Fruit fly (Drosophila melanogaster) whole organism, pupa: ENCODE data around the gene meng.

Source experiments
- CG10348 ChIP-seq: fragments of 200-800 bp; sonication (Bioruptor generic); IDR thresholded peaks from 2 replicates; pipeline ENCODE4 v1.3.6; 2022; ENCODE audit warnings: missing biosample characterization, missing genetic modification characterization
- CG12605 ChIP-seq: fragments of 200-800 bp; sonication (Bioruptor generic); IDR thresholded peaks from 2 replicates; pipeline ENCODE4 v1.3.6; 2022; ENCODE audit warnings: missing biosample characterization, missing genetic modification characterization
- CG14655 ChIP-seq: fragments of 200-800 bp; sonication (Bioruptor generic); optimal IDR thresholded peaks from 3 replicates; lab custom pipeline; 2017; ENCODE audit warnings: mild to moderate bottlenecking, missing biosample characterization, missing genetic modification reagents, missing genetic modification characterization
- CG15710 ChIP-seq: fragments of 200-800 bp; sonication (Bioruptor generic); optimal IDR thresholded peaks from 2 replicates; lab custom pipeline; 2018; ENCODE audit warnings: missing biosample characterization, mild to moderate bottlenecking, missing genetic modification characterization, moderate library complexity
- CG17806 ChIP-seq: fragments of 200-800 bp; sonication (Bioruptor generic); optimal IDR thresholded peaks from 2 replicates; lab custom pipeline; 2018; ENCODE audit warnings: missing biosample characterization, mild to moderate bottlenecking, missing genetic modification characterization, moderate library complexity
- CG32121 ChIP-seq: fragments of 200-800 bp; sonication (Bioruptor generic); IDR thresholded peaks from 2 replicates; pipeline ENCODE4 v1.3.6; 2022; ENCODE audit warnings: missing biosample characterization, missing genetic modification characterization
- CG34367 ChIP-seq: fragments of 200-800 bp; sonication (Bioruptor generic); optimal IDR thresholded peaks from 2 replicates; lab custom pipeline; 2018; ENCODE audit warnings: missing biosample characterization, mild to moderate bottlenecking, missing genetic modification characterization
- CG4496 ChIP-seq: fragments of 200-800 bp; sonication (Bioruptor generic); IDR thresholded peaks from 3 replicates; pipeline ENCODE4 v1.3.6; 2022; ENCODE audit warnings: missing biosample characterization, missing genetic modification characterization
- CG8159 ChIP-seq: fragments of 200-800 bp; sonication (Bioruptor generic); optimal IDR thresholded peaks from 3 replicates; lab custom pipeline; 2018; ENCODE audit warnings: missing biosample characterization, mild to moderate bottlenecking, missing genetic modification characterization, moderate library complexity
- CG8301 ChIP-seq: fragments of 200-800 bp; sonication (Bioruptor generic); optimal IDR thresholded peaks from 2 replicates; lab custom pipeline; 2018; ENCODE audit warnings: missing biosample characterization, mild to moderate bottlenecking, missing genetic modification characterization
- CG9948 ChIP-seq: fragments of 200-800 bp; sonication (Bioruptor generic); optimal IDR thresholded peaks from 2 replicates; lab custom pipeline; 2018; ENCODE audit warnings: missing biosample characterization, mild to moderate bottlenecking, missing genetic modification characterization, moderate library complexity
- D1 ChIP-seq: fragments of 200-800 bp; sonication (Bioruptor generic); optimal IDR thresholded peaks from 2 replicates; lab custom pipeline; 2018; ENCODE audit warnings: missing biosample characterization, mild to moderate bottlenecking, missing genetic modification characterization, moderate library complexity
- EcR ChIP-seq: fragments of 200-800 bp; sonication (Bioruptor generic); optimal IDR thresholded peaks from 3 replicates; lab custom pipeline; 2019; ENCODE audit warnings: missing biosample characterization, missing genetic modification characterization, mild to moderate bottlenecking, moderate library complexity, missing genetic modification reagents
- Ets98B ChIP-seq: fragments of 200-800 bp; sonication (Bioruptor generic); IDR thresholded peaks from 2 replicates; pipeline ENCODE4 v1.3.6; 2022; ENCODE audit warnings: missing biosample characterization, missing genetic modification characterization
- Pif1A ChIP-seq: fragments of 200-800 bp; sonication (Bioruptor generic); optimal IDR thresholded peaks from 3 replicates; lab custom pipeline; 2016; ENCODE audit warnings: missing biosample characterization, missing genetic modification characterization
- Pif1B ChIP-seq: fragments of 200-800 bp; sonication (Bioruptor generic); optimal IDR thresholded peaks from 3 replicates; lab custom pipeline; 2016; ENCODE audit warnings: missing biosample characterization, missing genetic modification characterization
- Snoo ChIP-seq: fragments of 200-800 bp; sonication (Bioruptor generic); optimal IDR thresholded peaks from 3 replicates; lab custom pipeline; 2017; ENCODE audit warnings: missing biosample characterization, mild to moderate bottlenecking, missing genetic modification characterization, inconsistent platforms
- fd96Ca ChIP-seq: fragments of 200-800 bp; sonication (Bioruptor generic); IDR thresholded peaks from 3 replicates; pipeline ENCODE4 v1.3.6; 2022; ENCODE audit warnings: missing biosample characterization, missing genetic modification characterization
- gl ChIP-seq: fragments of 200-800 bp; sonication (Bioruptor generic); optimal IDR thresholded peaks from 2 replicates; lab custom pipeline; 2018; ENCODE audit warnings: missing biosample characterization, mild to moderate bottlenecking, missing genetic modification characterization
- rn ChIP-seq: fragments of 200-800 bp; sonication (Bioruptor generic); IDR thresholded peaks from 2 replicates; pipeline ENCODE4 v1.3.6; 2022; ENCODE audit warnings: missing biosample characterization, missing genetic modification characterization

The meng gene

DNA sequence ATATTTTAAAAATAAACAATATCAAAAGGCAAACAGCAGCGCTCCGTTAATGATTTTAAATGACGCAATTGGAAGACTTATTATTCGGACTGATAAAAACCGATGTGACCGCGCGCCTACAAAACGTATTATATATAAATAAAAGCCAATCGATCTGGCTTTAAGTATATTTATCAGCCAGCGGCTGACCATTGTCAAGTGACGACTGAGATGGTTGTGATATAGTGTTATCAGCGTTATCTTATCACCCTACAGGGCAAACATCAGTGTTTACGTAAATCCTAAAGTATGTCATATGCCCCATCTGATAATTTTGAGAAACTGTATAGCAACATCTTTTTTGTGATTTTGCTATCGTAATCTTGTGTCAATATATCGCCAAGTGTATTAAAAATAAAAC, 47.1 kb downstream of the meng start:
- TF ChIP-seq CG34367 (tag; lab: Kevin White, UChicago): no peak
- peak; percentile 23 for TF ChIP-seq gl
- TF ChIP-seq CG17806 (tag; lab: Kevin White, UChicago): no peak
- no peak for TF ChIP-seq CG12605
- TF ChIP-seq fd96Ca (GFP tag; lab: Robert Waterston, UW): no peak
- no peak for TF ChIP-seq rn (GFP tag; lab: Robert Waterston, UW)
- TF ChIP-seq Pif1A (GFP tag; lab: Kevin White, UChicago): no peak
- TF ChIP-seq Ets98B (GFP tag; lab: Robert Waterston, UW): no peak
- peak; percentile 14 for TF ChIP-seq EcR (GFP tag; lab: Kevin White, UChicago)

DNA sequence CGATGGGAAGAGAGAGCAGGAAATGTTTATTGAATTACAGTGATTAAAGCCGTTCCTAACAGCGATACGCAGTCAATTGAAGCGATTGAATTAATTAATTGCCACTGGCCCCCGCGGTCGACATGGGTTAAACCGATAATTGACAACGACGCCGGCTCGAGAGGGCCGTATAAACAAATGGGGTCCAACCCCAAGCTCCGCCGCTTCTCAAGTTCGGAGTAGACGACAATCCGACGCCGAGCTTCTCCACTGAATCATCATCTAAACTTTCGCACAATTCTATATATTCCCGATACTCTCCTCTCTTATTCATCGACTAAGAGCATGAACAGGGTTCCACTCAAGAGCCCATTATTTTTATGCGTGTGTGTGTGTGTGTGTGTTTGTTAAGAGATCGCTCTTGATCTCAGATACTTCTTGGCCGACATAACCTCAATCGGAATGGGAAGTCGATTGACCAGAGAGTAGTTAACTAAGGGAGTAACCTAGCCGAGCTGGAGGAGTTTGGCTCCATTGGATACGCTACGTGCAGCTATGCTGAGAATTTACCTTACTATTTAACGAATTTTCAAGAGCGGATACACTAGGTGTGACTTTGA, 49.6 kb downstream of the meng start:
- TF ChIP-seq gl: no peak
- peak; percentile 13 for TF ChIP-seq EcR (GFP tag; lab: Kevin White, UChicago)
- TF ChIP-seq Ets98B (GFP tag; lab: Robert Waterston, UW): peak; percentile 27; the same call in 1 of the 2 replicates
- TF ChIP-seq, all 21 proteins: peak for 2

DNA sequence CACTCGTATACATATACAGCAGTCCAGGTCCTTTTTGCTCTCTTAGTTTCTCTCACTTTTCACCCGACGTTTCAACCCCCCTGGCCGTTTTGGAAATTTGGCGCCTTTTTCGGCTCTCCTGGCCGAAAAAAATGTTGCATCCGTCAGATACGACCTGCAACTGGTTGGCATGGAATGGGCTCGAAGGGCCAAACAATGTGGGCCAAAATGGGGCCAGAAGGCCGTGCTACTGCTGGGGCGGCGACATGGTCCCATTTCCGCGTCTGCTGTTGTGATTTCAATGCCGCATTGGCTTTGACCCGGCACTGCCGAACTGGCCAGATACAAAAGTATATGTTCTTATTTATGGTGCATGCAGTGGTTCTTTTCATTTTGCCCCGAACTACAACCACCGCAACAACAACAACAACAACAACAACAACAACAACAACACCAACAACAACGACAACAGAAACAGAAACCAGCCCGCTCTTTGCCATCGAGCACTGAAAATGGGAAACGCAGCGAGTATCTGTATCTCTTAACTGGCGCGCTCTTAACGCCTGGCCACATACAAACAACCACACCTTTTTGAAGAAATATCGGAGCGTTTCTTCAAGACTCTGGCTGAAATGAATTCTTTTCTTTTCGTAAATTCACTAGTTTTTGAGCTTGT, 51.6 kb downstream of the meng start:
- peak; percentile 44; the same call in 1 of the 2 replicates for TF ChIP-seq CG32121 (GFP tag; lab: Robert Waterston, UW)
- no peak for TF ChIP-seq CG15710 (tag; lab: Kevin White, UChicago)

DNA sequence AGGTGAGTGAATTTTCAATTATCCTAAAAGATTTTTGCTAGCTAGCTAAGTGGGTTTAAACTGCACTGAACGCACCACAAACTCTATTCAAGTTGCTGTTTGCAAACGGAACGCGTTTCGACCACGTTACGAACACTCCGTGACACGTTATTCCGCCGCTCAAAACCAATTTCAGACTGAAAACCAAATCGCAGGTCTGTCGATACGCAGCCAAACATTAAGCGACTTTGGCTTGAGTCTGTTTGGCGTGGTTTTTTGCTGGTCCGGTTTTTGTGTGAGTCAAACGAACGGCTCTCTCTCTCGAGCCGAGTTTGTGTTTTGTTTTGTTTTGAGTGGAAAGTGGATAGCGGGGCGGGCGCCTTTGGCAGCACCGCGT, 52.1 kb downstream of the meng start:
- TF ChIP-seq Snoo (no peak), rn (GFP tag; lab: Robert Waterston, UW) (no peak), gl (no peak), CG17806 (tag; lab: Kevin White, UChicago) (no peak), CG9948 (tag; lab: Kevin White, UChicago) (no peak), CG32121 (GFP tag; lab: Robert Waterston, UW) (no peak), CG8301 (tag; lab: Kevin White, UChicago) (no peak), CG10348 (GFP tag; lab: Robert Waterston, UW) (no peak), CG34367 (tag; lab: Kevin White, UChicago) (no peak), CG12605 (no peak), EcR (GFP tag; lab: Kevin White, UChicago) (no peak), Ets98B (GFP tag; lab: Robert Waterston, UW) (no peak)
- TF ChIP-seq, all 21 proteins: peak for 0

DNA sequence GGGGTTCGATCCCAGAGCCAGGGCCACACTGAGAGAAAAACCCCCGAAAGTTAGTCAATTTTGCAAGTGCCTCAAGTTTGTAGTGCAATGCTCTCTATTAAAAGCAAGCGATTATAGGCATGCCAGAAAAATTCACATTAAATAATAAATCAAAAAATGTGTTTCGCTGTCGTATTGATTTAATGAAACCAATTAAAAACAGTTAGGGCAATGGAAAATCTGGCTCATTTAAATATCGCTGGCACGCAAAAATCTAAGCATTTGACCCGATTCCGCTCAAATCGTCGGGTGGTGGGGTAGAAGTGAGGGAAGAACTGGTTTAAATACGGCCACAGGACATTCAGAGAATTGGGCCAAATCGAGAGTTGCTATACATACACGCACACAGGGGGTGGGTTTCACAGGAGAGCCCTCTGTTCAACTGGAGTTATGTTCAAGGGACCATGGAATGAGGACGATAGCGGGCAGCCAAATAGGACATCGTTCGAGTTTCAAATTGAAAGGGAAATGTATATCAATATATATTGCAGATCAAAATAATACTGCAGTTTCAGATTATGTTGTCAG, 52.7 kb downstream of the meng start:
- TF ChIP-seq CG32121 (GFP tag; lab: Robert Waterston, UW): peak; percentile 33; the same call in 1 of the 2 replicates
- TF ChIP-seq CG9948 (tag; lab: Kevin White, UChicago): no peak
- TF ChIP-seq rn (GFP tag; lab: Robert Waterston, UW): no peak

DNA sequence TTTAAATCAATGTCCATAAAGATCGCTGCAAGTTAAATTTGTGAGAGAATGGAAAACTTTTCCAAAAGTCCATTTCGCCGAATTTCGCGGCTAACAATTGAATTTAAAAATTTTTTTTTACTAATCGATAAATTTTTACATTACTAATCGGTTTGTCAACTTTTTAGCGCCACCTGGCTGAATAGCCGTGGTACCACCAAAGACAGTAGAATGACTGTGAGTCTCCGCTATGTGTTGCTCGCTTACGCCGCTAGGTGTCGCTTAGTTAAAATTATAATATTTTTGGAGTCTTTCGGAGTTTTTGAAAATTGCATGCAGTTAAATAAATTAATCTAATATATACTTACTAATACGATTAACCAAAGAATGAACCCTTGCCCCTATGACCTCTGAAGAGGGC, 55.1 kb downstream of the meng start:
- TF ChIP-seq D1 (peak; percentile 27), fd96Ca (GFP tag; lab: Robert Waterston, UW) (no peak), CG10348 (GFP tag; lab: Robert Waterston, UW) (no peak), CG4496 (GFP tag; lab: Robert Waterston, UW) (no peak), gl (no peak)

DNA sequence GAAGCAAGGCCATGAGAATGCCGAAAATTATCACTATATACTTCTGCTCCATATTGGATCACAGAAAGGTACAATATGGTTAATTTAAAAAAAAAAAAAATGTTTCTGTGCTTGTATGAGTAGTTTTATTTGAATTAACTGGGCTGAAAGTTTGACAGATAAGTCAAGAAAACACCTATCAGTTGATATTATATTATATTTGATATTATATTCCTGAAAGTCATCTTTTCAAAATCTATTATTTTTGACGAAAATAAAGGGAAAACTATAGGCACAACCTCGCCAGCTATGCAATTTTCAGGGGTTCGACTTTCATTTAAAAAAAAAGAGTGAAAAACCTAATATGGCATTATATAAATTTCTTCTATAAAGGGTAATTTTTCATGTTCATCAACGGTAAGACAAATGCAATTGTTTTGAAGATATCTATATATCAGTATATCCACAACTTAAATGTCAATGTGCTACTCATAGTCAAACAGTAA, 56.5 kb downstream of the meng start, which contains the start of the genes nrv2 and CG43610:
Gene nrv2 (minus strand): TSS at position 101 of the 485 bp plus-strand sequence.
Gene CG43610 (plus strand): TSS at position 435 of the 485 bp plus-strand sequence.
- TF ChIP-seq gl: no peak

DNA sequence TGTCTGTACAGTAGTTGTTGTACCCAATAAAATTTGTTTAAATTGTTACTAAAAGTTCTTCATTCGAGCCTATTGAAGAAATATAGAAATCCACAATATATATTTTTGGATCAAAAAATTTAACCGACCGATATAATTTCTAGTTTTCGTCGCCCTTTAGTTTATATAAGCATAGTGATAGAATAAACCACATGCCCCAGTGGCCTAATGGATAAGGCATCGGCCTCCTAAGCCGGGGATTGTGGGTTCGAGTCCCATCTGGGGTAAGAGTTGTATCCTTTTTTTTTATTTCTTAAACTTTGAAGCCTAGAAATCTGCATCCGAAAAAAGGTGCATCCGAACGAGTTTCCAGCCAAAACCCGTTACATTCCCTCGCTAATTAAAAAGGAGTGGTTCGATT, 57.2 kb downstream of the meng start:
- TF ChIP-seq CG12605 (no peak), CG8301 (tag; lab: Kevin White, UChicago) (no peak), CG17806 (tag; lab: Kevin White, UChicago) (no peak), Ets98B (GFP tag; lab: Robert Waterston, UW) (no peak), Pif1B (GFP tag; lab: Kevin White, UChicago) (no peak), CG14655 (GFP tag; lab: Kevin White, UChicago) (no peak), rn (GFP tag; lab: Robert Waterston, UW) (no peak), CG9948 (tag; lab: Kevin White, UChicago) (no peak), CG34367 (tag; lab: Kevin White, UChicago) (no peak), CG8159 (no peak), gl (no peak), CG32121 (GFP tag; lab: Robert Waterston, UW) (no peak), Pif1A (GFP tag; lab: Kevin White, UChicago) (no peak)
